Worm (Caenorhabditis elegans): ENCODE measurements around the gene pph-1.

pph-1 gene

DNA sequence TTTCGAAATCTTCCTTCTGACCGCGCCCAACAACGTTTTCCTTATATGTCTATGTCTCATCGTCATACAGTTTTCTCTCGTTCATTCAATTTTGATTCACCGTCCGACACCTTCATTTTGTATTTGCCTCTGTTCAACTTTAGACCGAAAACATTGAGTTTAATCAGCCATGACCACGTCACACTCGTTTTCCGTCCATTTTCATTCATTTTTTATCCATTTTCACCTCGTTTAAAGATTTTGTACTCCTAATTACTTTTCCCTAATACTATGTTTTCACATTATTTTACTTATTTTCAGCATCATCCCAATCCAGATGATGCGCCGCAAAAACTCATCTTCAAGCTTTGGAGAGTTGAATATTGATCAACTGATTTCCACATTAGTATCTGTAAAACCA is at the start of gene pph-1:
pph-1 (plus strand) TSS at position 301 of the 400 bp plus-strand sequence.
- TF ChIP-seq R02D3.7 (tag; optimal IDR thresholded peaks at IDR 0.05) (no peak), nhr-77 (tag; optimal IDR thresholded peaks at IDR 0.05) (no peak), unc-39 (tag; optimal IDR thresholded peaks at IDR 0.05) (no peak), ama-1 (optimal IDR thresholded peaks at IDR 0.05) (no peak), skn-1 (tag; optimal IDR thresholded peaks at IDR 0.05) (no peak), blmp-1 (tag; optimal IDR thresholded peaks at IDR 0.05; ENCODE audit: insufficient read depth) (no peak), F13H6.1 (tag; optimal IDR thresholded peaks at IDR 0.05) (no peak), lin-11 (tag; optimal IDR thresholded peaks at IDR 0.05) (no peak), ceh-16 (tag; optimal IDR thresholded peaks at IDR 0.05) (no peak), nhr-129 (tag; optimal IDR thresholded peaks at IDR 0.05) (no peak), elt-1 (tag; optimal IDR thresholded peaks at IDR 0.05) (no peak), mab-5 (tag; optimal IDR thresholded peaks at IDR 0.05) (no peak), nhr-25 (tag; optimal IDR thresholded peaks at IDR 0.05) (no peak), snpc-4 (tag; optimal IDR thresholded peaks at IDR 0.05) (no peak), unc-62 (GFP tag; optimal IDR thresholded peaks at IDR 0.05) (no peak), dmd-4 (tag; optimal IDR thresholded peaks at IDR 0.05) (no peak)

DNA sequence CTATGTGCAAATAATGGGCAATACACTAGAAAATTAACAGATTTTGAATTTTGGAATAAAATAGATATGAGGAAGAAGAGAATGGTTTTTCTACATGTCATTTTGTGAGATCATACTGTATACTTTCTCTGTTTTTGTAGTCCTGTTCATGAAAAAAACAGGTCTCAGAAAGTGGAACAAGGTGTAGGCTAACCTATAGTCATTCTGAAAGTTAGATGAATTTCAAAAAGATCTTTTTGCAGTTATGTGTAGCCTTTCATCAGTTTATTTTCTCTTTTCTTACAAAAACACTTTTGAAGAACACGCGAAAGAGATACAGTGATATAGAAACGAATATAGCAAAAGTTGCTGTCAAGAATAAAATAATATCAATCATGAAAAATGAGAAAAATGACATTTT is 48.2 kb upstream of the pph-1 start, which contains the start of gene ugt-35:
ugt-35 (minus strand) TSS at position 101 of the 400 bp plus-strand sequence.
- TF ChIP-seq fos-1 (tag; optimal IDR thresholded peaks at IDR 0.05) (no peak), unc-55 (GFP tag; optimal IDR thresholded peaks at IDR 0.05) (no peak), lin-13 (GFP tag; optimal IDR thresholded peaks at IDR 0.05) (no peak), ztf-4 (tag; optimal IDR thresholded peaks at IDR 0.05) (no peak), lsy-2 (tag; optimal IDR thresholded peaks at IDR 0.05) (no peak), Y55F3AM.14 (GFP tag; optimal IDR thresholded peaks at IDR 0.05) (no peak), nhr-237 (tag; optimal IDR thresholded peaks at IDR 0.05) (no peak), dmd-4 (tag; optimal IDR thresholded peaks at IDR 0.05) (no peak), blmp-1 (tag; optimal IDR thresholded peaks at IDR 0.05; ENCODE audit: insufficient read depth) (no peak), sma-9 (GFP tag; optimal IDR thresholded peaks at IDR 0.05) (no peak), sma-9 (tag; optimal IDR thresholded peaks at IDR 0.05) (no peak), crh-2 (tag; optimal IDR thresholded peaks at IDR 0.05) (no peak), ceh-82 (tag; optimal IDR thresholded peaks at IDR 0.05) (no peak), mbf-1 (tag; optimal IDR thresholded peaks at IDR 0.05) (no peak), nhr-23 (tag; optimal IDR thresholded peaks at IDR 0.05) (no peak), nhr-12 (tag; optimal IDR thresholded peaks at IDR 0.05) (no peak), peb-1 (tag; optimal IDR thresholded peaks at IDR 0.05) (no peak), alr-1 (tag; optimal IDR thresholded peaks at IDR 0.05) (no peak)

DNA sequence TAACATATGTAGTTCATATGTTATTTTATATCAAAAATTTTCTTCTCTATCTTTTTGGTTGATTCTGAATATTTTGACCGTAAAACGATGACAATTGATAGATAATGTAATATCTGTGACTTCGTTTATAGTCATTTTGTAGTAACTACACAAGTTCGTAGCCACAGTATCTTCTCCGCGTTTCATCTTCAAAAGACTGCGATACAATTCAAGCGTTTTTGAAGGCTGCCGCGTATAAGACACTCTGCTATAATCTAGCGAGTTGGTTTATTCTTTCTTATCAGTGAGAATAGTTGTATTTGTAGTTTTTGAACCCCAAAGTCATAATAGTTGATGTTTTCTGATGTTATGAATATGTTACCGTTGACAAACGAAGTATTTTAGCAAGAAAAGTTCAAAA is 45.4 kb upstream of the pph-1 start, which contains the start of gene ugt-34:
ugt-34 (minus strand) TSS at position 21 of the 400 bp plus-strand sequence.
- TF ChIP-seq crh-2 (tag; optimal IDR thresholded peaks at IDR 0.05) (peak; percentile 22), unc-62 (GFP tag; optimal IDR thresholded peaks at IDR 0.05) (no peak)

DNA sequence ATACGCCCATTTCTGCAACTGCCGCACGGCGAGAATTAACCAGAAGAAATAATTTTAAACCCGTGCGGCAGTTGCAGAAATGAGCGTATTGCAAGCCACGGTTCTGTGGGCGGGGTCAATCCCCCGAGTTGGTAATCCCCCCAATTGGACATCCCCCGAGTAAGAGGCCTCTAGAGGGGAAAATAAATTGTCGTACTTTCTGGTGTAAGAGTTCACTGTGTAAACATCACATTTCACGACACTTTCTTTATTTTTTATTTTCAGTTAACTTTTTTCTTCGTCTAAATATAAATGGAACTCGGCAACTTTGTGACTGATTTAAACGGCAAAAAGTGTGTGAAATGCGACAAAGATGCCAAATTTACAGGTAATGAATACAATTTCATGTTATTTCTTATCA is 44.4 kb upstream of the pph-1 start, which contains the start of gene tut-2:
tut-2 (plus strand) TSS at position 277 of the 400 bp plus-strand sequence.
- TF ChIP-seq nhr-11 (tag; optimal IDR thresholded peaks at IDR 0.05) (no peak), unc-55 (GFP tag; optimal IDR thresholded peaks at IDR 0.05) (peak; percentile 17)

DNA sequence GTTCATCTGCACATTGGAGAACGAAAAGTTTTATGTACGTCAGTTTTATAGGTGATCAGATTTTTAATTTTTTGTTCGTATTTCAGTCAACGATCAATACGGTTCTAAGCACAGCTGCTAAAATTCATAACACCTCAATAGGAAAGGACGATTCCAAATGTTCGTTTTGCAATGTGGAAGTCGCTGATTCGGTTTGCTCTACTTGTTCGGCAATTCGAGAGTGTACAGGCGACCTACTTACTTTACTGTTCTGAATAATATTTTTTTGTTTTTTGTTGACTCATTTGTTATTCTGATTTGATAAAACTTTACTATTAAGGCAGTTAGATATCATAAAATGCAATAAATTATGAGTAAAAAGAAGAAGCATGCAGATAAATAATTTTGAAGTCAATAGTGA is 43.0 kb upstream of the pph-1 start:
- TF ChIP-seq mdl-1 (tag; optimal IDR thresholded peaks at IDR 0.05) (no peak), ztf-4 (tag; optimal IDR thresholded peaks at IDR 0.05) (no peak), nhr-25 (tag; optimal IDR thresholded peaks at IDR 0.05) (no peak), unc-39 (tag; optimal IDR thresholded peaks at IDR 0.05) (no peak), nhr-10 (tag; optimal IDR thresholded peaks at IDR 0.05) (no peak), ztf-11 (tag; optimal IDR thresholded peaks at IDR 0.05) (no peak), ztf-1 (GFP tag; conservative IDR thresholded peaks at IDR 0.05) (no peak), egl-27 (tag; optimal IDR thresholded peaks at IDR 0.05) (no peak), lin-39 (tag; optimal IDR thresholded peaks at IDR 0.05) (no peak), peb-1 (tag; optimal IDR thresholded peaks at IDR 0.05) (no peak), sem-4 (tag; optimal IDR thresholded peaks at IDR 0.05) (no peak), ZK546.5 (tag; optimal IDR thresholded peaks at IDR 0.05) (no peak), elt-1 (tag; optimal IDR thresholded peaks at IDR 0.05) (no peak), nhr-11 (tag; optimal IDR thresholded peaks at IDR 0.05) (no peak), elt-3 (tag; optimal IDR thresholded peaks at IDR 0.05) (no peak), snpc-4 (tag; optimal IDR thresholded peaks at IDR 0.05) (no peak)
